Fruit fly (Drosophila melanogaster) S2 (cell line): Measurements from ENCODE around the gene CG32264.

Experiments used
- CG8478 ChIP-seq: fragments of >200 bp; optimal IDR thresholded peaks from 2 replicates; lab custom pipeline; 2018
- CTCF ChIP-seq, 2 experiments: fragments of >200 bp; optimal IDR thresholded peaks; 2 replicates each; lab custom pipeline; 2018

Gene CG32264

DNA sequence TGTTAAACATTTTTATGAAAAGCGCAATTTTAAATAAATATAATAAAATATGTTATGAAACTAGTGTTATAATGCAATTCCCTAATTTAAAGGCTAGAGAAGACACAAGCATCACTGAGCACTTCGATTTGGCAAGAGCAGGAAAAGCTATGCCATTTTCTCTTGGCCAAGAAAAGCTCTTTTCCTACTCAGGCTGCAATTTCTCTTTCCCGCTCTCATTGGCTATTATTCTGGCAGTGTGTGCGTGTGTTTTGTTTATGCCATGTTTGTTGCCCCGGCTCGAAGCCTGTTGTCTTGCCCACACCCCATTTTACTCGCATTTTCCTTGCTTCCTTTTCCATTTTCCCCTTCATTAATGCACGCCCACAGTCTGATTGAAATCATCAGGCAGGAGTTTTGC, 59.0 kb downstream of the CG32264 start:
- TF ChIP-seq CG8478 (lab: Kevin White, UChicago) (no peak), CTCF (optimal IDR thresholded peaks at IDR 0.05; lab: Kevin White, UChicago) (no peak)

DNA sequence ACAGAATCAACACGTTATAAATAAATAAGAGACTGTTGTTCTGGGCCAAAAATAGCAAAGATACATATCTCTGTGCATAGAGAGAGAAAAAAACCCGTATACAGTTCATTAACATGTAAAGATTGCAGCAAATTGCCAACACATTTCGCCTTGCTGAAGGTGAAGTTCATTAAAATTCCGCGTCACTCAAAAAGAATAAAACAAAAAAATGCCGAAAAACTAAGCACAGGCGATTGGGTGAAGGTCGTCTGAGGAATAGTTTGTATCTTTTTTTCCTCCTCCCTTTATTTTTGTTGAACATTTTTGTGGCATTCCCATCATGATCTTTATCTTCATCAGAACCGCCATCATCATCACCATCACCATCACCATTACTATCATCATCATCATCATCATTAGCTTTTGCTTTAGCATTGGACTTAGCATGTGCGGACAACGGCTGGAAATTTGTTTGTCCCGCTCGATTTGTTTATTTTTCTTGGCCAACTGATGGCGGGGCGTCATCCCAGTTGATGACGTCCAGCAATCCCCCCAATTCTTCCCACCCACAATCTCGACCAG, 73.1 kb downstream of the CG32264 start:
- TF ChIP-seq CG8478 (lab: Kevin White, UChicago) = no peak
- TF ChIP-seq CTCF (optimal IDR thresholded peaks at IDR 0.05; lab: Kevin White, UChicago) = no peak

DNA sequence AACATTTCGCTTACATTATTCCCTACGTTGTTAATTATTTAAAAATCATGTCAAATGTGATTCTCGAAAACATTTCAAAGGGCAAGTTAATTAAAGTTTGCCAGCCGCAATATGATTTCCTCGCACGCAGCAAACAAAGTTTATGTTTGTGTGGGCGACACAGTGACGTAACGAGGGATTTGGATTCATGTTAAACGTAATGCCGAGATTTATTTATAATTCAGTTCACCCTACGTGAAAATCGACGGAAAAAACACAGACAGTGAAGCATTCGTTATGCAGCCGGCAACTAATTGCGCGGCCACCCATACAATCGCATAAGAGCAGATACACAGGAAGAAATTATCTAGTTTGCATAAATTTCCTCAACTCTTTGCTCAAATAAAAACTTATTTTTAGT, 80.0 kb downstream of the CG32264 start:
- TF ChIP-seq CTCF (optimal IDR thresholded peaks at IDR 0.05; lab: Kevin White, UChicago) = no peak
- no peak for TF ChIP-seq CG8478 (lab: Kevin White, UChicago)

DNA sequence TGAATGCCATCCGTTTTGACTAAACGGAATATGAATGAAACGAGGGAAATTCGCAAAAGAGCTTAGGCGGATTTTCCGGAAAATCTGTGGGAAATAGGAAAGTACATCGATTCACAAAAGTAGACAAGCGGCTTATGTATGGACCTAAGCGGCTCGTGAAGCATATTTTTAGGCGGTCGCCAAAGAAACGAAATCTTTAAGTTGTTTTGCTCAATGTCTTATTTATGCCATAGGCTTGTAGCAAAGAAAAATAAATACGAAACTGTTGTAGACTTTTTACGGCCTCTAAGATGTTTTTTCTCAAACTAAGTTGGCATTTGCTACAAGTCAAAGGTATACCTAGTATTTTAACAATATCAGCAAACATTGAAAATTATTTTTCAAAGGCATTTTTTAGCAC, 92.5 kb downstream of the CG32264 start, which contains the start of gene CG43089:
Gene CG43089, plus strand, starts transcription at position 303 of the 400 bp plus-strand sequence.
- no peak for TF ChIP-seq CG8478 (lab: Kevin White, UChicago)

DNA sequence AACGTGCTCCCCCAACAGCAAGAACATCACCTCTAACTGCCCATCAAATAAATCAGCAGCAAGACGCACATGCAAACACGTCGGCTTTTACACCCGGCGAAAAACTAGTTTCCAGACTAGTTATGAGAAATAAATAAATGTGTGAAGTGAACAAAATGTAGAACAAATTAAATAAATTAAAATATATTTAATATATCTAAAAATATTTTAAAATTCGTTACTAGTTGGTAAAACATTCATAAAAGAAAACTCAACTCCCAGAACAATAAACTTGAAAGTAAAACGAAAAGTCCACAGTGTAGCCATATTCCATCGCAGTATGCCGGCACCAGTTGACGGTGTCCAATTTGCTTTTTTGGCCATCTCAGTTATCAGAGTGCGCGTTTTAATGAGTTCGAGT, 93.3 kb downstream of the CG32264 start:
- no peak for TF ChIP-seq CTCF (optimal IDR thresholded peaks at IDR 0.05; lab: Kevin White, UChicago)
- no peak for TF ChIP-seq CG8478 (lab: Kevin White, UChicago)

DNA sequence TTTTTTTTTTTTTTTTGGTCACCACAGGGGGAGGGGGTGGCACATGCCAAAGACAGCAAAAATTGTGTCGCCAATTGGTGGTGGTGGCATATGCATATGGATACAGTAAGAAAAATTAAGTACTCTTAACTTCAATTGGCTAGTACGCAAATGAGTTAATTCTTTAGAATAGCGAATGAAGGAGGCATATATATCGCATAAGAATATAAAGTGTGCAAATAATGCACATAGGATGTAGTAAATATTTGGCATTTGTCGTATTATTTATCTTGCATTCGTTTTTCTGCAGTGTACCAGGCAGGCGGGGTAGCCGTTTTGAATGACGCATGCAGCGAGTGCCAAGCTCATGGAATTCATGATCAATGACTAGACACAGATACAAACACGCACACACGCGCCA, 96.9 kb downstream of the CG32264 start:
- TF ChIP-seq CG8478 (lab: Kevin White, UChicago) = no peak
- no peak for TF ChIP-seq CTCF (optimal IDR thresholded peaks at IDR 0.05; lab: Kevin White, UChicago)

DNA sequence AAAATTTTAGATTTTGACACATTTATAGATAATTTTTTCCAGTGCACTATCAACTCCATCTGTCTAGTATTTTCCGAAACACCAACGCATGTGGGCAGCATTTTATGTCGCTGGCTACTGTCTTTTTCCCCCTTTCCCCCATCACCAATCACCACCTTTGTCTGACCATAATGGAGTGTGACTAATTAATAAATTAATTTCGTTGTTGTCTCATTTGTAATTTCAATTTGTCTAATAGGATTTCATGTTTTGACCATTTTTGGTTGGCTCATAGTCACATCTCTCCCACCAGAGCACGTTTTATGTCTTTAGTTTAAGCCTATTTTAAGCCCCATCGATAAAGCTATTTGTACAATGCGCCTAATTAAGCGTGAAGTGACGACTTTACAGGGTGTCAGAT, 98.3 kb downstream of the CG32264 start:
- no peak for TF ChIP-seq CTCF (optimal IDR thresholded peaks at IDR 0.05; lab: Kevin White, UChicago)
- TF ChIP-seq CG8478 (lab: Kevin White, UChicago) = no peak

DNA sequence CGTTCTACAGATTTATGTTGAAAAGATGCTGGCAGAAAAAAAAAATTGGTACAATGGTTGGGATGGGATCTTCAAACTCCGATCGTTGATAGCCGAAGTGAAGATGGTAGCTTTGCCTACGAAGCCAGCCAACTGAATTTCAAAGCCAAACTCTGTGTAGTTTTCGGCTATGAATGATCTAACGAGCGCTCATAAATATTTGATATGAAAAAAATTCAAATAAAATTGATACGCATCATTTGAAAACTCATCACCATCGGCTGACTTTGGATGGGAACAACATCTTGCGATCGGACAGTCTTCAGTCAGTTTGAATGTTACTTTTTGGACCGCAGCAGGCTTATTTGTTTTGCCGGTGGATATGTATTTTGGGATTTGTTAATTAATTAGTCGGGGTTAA, 99.5 kb downstream of the CG32264 start:
- no peak for TF ChIP-seq CTCF (optimal IDR thresholded peaks at IDR 0.05; lab: Kevin White, UChicago)
- no peak for TF ChIP-seq CG8478 (lab: Kevin White, UChicago)

DNA sequence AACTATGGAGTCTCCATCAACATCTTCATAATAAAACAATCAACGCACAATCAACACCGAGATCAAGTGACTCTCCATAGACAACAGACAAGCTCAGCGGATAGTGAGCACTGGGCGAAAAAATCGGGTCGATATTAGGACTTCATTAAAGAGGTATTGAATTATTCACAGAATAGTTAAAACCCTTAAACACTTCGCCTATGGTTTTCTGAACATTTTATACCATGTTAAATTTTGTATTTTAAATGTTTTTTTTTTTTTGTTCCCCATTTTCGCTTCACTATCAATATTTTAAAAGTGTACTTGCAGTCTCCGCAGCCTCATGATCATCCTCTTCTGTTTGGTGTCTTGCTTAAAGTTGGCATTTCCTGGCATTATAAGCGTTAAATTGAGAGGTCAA, 100.3 kb downstream of the CG32264 start:
- TF ChIP-seq CTCF (optimal IDR thresholded peaks at IDR 0.05; lab: Kevin White, UChicago) = no peak

DNA sequence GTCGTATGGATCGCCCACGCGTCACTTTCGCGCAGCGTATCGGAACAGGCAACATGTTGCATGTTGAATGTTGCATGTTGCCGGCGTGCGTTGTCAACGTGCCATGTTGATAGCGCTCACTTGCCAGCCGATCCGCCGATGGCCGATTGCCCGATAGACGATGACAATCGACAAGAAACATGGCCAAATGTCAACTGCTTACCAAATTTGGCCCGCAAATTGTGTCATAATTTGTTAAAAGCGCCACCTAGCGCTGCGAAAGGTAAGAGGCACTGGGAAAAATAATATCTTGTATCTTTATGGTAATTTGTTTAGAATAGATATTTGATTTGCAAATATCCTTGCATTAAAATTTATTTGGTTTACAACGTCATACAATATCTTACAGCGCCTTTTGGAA, 103.8 kb downstream of the CG32264 start:
- no peak for TF ChIP-seq CG8478 (lab: Kevin White, UChicago)
- TF ChIP-seq CTCF (optimal IDR thresholded peaks at IDR 0.05; lab: Kevin White, UChicago) = peak; percentile 68 to 74

DNA sequence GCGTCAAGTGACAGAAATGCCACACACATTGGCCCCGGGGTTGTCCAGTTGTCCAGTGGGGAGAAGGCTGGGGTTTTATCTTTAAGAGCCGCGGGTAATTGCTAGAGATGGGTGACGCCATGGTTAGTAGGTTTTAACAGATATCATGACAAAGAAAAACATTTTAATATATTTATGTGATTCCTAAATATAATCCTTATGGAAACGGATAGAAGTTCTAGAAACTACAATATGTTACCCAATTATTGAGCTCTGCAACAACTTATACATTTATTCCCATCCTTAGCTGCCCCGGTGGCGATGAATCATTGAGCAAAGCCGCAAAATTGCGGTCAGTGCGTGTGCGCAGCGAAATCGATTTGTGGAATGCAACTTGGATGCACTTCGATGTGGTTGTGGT, 104.2 kb downstream of the CG32264 start:
- TF ChIP-seq CG8478 (lab: Kevin White, UChicago) (no peak), CTCF (optimal IDR thresholded peaks at IDR 0.05; lab: Kevin White, UChicago) (no peak)

DNA sequence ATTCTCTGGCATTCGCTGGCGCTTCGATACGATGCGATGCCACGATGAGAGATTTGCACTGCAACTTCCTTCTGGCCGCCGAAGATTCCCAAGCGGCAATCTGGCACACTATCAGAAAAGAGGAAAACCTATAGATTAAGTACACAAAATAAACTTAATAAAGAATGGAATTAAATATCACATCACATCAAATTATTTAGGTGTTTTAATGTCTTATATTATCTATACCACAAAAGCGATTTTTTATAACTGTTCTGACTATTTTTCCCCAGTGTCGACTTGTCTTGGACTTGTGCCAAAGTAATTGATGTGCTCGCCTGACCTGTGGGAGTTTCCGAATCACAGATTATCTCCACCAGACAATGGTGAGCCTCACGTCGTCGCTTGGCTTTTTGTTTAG, 110.9 kb downstream of the CG32264 start:
- no peak for TF ChIP-seq CTCF (optimal IDR thresholded peaks at IDR 0.05; lab: Kevin White, UChicago)
- no peak for TF ChIP-seq CG8478 (lab: Kevin White, UChicago)

DNA sequence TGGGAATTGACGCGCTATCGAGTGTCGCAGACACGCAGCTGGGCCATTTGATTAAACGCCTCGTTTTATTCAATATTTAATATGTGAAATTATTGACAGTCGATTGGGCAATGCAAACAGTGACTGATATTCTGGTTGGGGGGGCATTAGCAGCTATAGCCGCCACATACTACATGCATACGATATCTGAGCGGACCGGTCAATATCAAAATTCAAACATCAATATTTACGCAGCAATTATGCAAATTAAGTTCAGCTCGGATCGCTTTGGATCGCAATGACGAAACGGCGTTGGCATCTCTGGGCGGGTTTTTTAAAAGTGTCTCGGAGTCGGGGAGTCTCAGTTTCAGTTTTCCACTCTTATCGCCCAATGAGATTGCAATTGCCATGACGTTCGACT, 114.6 kb downstream of the CG32264 start:
- no peak for TF ChIP-seq CTCF (optimal IDR thresholded peaks at IDR 0.05; lab: Kevin White, UChicago)

DNA sequence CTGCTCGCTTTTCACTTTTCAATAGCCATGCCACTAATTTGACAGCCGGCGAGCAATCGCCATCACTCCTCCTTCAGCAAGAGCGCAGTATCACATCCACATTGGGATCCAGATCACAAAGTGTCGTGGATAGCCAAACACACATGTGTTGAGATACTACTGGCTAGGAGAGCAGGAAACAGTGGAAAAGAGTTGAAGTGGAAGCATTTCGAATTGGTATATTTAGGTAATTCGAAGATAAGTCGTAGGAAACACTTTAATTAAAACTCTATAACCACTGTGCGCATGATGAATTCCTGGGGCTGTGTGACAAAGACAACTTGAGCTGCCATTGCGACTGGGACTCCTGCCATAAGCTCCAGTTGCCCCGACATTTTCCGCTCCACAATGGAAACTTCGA, 116.2 kb downstream of the CG32264 start:
- no peak for TF ChIP-seq CG8478 (lab: Kevin White, UChicago)
- TF ChIP-seq CTCF (optimal IDR thresholded peaks at IDR 0.05; lab: Kevin White, UChicago) = no peak

DNA sequence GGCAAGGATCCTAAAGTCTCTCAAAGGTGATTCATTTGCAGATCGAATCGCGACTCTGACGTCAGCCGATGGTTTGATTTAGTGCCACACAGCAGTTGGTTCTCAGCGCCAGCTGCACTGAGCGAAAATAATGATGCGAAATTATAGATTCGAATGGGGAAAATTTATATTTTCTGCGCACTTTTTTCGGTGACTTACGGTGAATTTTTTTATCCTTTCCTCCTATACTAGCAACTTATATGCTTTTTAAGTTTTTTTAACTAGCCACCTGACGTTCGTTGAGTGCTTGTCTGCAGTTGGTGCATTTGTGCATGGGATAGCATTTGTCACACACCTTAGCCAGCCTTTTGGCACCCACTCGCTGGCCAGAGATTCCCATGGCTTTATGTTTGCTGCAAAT, 120.0 kb downstream of the CG32264 start:
- TF ChIP-seq CTCF (optimal IDR thresholded peaks at IDR 0.05; lab: Kevin White, UChicago) (no peak), CG8478 (lab: Kevin White, UChicago) (no peak)

DNA sequence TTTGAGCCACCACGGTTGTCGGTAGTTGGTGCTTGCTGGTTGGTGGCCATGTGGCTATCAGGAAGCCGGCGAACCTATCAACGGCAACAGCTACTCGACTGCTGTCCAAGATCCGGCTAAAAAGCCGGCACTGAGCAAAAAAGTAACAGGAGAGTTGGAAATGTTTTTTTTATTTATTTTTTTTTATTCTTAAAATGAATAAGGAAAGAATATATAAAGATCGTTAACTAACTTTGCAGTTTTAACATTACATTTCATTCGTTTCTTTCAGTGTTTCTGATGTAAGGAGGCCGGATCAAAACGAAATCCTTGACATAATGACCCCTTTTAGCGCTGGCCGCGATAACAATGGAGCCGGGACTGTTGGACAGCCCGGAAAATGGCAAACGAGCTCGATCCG, 122.3 kb downstream of the CG32264 start:
- no peak for TF ChIP-seq CTCF (optimal IDR thresholded peaks at IDR 0.05; lab: Kevin White, UChicago)
- TF ChIP-seq CG8478 (lab: Kevin White, UChicago) = no peak

DNA sequence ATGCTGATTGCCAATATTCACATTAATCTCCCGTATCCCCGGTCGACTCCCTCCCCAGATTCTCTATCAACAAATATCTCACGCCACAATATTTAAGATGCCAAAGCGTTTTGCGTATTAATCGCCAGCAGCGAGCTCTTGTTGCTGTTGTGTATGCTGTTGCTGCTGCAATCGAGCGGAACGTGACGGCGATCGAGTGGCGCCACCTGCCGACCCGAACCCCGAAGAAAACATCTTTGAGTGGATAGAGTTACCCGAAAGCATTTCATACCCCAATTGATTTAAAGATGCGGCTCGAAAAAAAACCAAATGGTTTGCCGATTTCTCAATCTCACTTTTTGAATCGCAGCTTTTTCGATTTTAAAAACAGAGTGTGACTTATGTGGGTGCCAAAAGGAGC, 127.9 kb downstream of the CG32264 start:
- peak; percentile 74 to 75 for TF ChIP-seq CTCF (optimal IDR thresholded peaks at IDR 0.05; lab: Kevin White, UChicago)
- TF ChIP-seq CG8478 (lab: Kevin White, UChicago) = no peak
